Fruit fly (Drosophila melanogaster) whole organism, embryonic: Measurements from ENCODE around the gene CG14118.

Experiments used
- CG2712 ChIP-seq: fragments of 200-800 bp; optimal IDR thresholded peaks from 3 replicates; lab custom pipeline; 2019; ENCODE audit warnings: missing biosample characterization, mild to moderate bottlenecking, missing genetic modification characterization, moderate library complexity
- CG6689 ChIP-seq: fragments of 200-800 bp; sonication (Bioruptor generic); IDR thresholded peaks from 2 replicates; pipeline ENCODE4 v1.3.6; 2022; ENCODE audit warnings: missing biosample characterization, missing genetic modification characterization
- Dp ChIP-seq: fragments of 200-800 bp; sonication (Bioruptor generic); optimal IDR thresholded peaks from 2 replicates; lab custom pipeline; 2018; ENCODE audit warnings: missing biosample characterization, mild to moderate bottlenecking, missing genetic modification characterization, moderate library complexity
- bab2 ChIP-seq: fragments of 200-800 bp; sonication (Bioruptor generic); optimal IDR thresholded peaks from 2 replicates; lab custom pipeline; 2016; ENCODE audit warnings: missing biosample characterization, missing genetic modification characterization
- onecut ChIP-seq: fragments of 200-800 bp; sonication (Bioruptor generic); IDR thresholded peaks from 2 replicates; pipeline ENCODE4 v1.3.6; 2022; ENCODE audit warnings: missing biosample characterization, missing genetic modification characterization
- psq ChIP-seq: fragments of 200-800 bp; sonication (Bioruptor generic); optimal IDR thresholded peaks from 2 replicates; lab custom pipeline; 2017; ENCODE audit warnings: missing biosample characterization, missing genetic modification characterization

dm6 chr3L:12902579-12903228 is 10.2 kb downstream of the CG14118 start, which contains the start of gene CG12520:
- TF ChIP-seq bab2 (GFP tag; lab: Kevin White, UChicago) (no peak), psq (no peak), CG2712 (tag; lab: Kevin White, UChicago) (no peak), Dp (GFP tag; lab: Kevin White, UChicago) (no peak), onecut (no peak), CG6689 (GFP tag; lab: Robert Waterston, UW) (no peak)
